Fruit fly (Drosophila melanogaster): ENCODE data around the gene CG8353.
A peak's percentile ranks its signal among the peaks of the same experiment; 100 is the strongest.

CG8353 gene

dm6 chr2L:8212666-8213270 is 1.1 kb upstream of the CG8353 start, which contains the start of the genes CG8372 and CG8360 (continued):
- peak; percentile 95 for TF ChIP-seq ash1 (GFP tag; optimal IDR thresholded peaks at IDR 0.05)
- peak; percentile 96 for TF ChIP-seq Vsx1 (GFP tag; optimal IDR thresholded peaks at IDR 0.05)
- no peak for TF ChIP-seq pita (GFP tag; optimal IDR thresholded peaks at IDR 0.05)
- TF ChIP-seq CG11696 (GFP tag; IDR thresholded peaks at IDR 0.05) = peak; percentile 96
- peak; percentile 97 for TF ChIP-seq CrebB (tag; optimal IDR thresholded peaks at IDR 0.05)
- peak; percentile 99 for TF ChIP-seq Dip3 (GFP tag; optimal IDR thresholded peaks at IDR 0.05)
- peak; percentile 98 for TF ChIP-seq disco-r (GFP tag; optimal IDR thresholded peaks at IDR 0.05)
- TF ChIP-seq CG17568 (GFP tag; optimal IDR thresholded peaks at IDR 0.05) = peak; percentile 98
- peak; percentile 98 for TF ChIP-seq CG18262 (tag; optimal IDR thresholded peaks at IDR 0.05)
- peak; percentile 97 for TF ChIP-seq CG9215 (GFP tag; IDR thresholded peaks at IDR 0.05)
- peak; percentile 97 for TF ChIP-seq CG6765 (GFP tag; optimal IDR thresholded peaks at IDR 0.05)
- TF ChIP-seq CG10267 (tag; optimal IDR thresholded peaks at IDR 0.05) = peak; percentile 100
- TF ChIP-seq D (optimal IDR thresholded peaks at IDR 0.05) = no peak
- TF ChIP-seq D (GFP tag; optimal IDR thresholded peaks at IDR 0.05) = peak; percentile 98
- TF ChIP-seq knrl (GFP tag; IDR thresholded peaks at IDR 0.05; ENCODE audit: partially characterized antibody) = peak; percentile 57; the same call in 2 of the 3 replicates
- TF ChIP-seq E2f1 (GFP tag; IDR thresholded peaks at IDR 0.05) = peak; percentile 99
- peak in 1 of 2 experiments; percentile 72 for TF ChIP-seq tll (GFP tag; optimal IDR thresholded peaks at IDR 0.05)
- TF ChIP-seq dan (GFP tag; IDR thresholded peaks at IDR 0.05) = peak; percentile 96
- peak; percentile 97 for TF ChIP-seq odd (GFP tag; optimal IDR thresholded peaks at IDR 0.05)
- TF ChIP-seq CG9932 (GFP tag; IDR thresholded peaks at IDR 0.05) = peak; percentile 99
- peak; percentile 98 for TF ChIP-seq CG43689 (GFP tag; IDR thresholded peaks at IDR 0.05)
- peak; percentile 98 for TF ChIP-seq dimm (GFP tag; IDR thresholded peaks at IDR 0.05)
- peak; percentile 99 for TF ChIP-seq gcm2 (GFP tag; optimal IDR thresholded peaks at IDR 0.05)
- TF ChIP-seq CG13624 (GFP tag; optimal IDR thresholded peaks at IDR 0.05) = peak; percentile 99
- peak; percentile 99 for TF ChIP-seq Rx (GFP tag; IDR thresholded peaks at IDR 0.05)
- peak; percentile 100 for TF ChIP-seq Rfx (GFP tag; IDR thresholded peaks at IDR 0.05)
- no peak for TF ChIP-seq Hr39 (optimal IDR thresholded peaks at IDR 0.05)
- peak; percentile 98 for TF ChIP-seq GATAe (GFP tag; conservative IDR thresholded peaks at IDR 0.05)
- peak; percentile 99 for TF ChIP-seq CG11456 (GFP tag; IDR thresholded peaks at IDR 0.05)
- peak; percentile 93 for TF ChIP-seq CG8359 (GFP tag; optimal IDR thresholded peaks at IDR 0.05; ENCODE audit: borderline replicate concordance)
- TF ChIP-seq CG2129 (GFP tag; IDR thresholded peaks at IDR 0.05; ENCODE audit: partially characterized antibody) = no peak
- TF ChIP-seq Oli (tag; optimal IDR thresholded peaks at IDR 0.05) = peak; percentile 99
- peak; percentile 100 for TF ChIP-seq zfh1 (GFP tag; IDR thresholded peaks at IDR 0.05)
- TF ChIP-seq gro (GFP tag; optimal IDR thresholded peaks at IDR 0.05) = peak; percentile 99
- TF ChIP-seq Lpt (GFP tag; optimal IDR thresholded peaks at IDR 0.05) = no peak
- peak; percentile 95 for TF ChIP-seq psq (GFP tag; optimal IDR thresholded peaks at IDR 0.05)
- peak; percentile 99 for TF ChIP-seq HmgD (GFP tag; optimal IDR thresholded peaks at IDR 0.05)
- TF ChIP-seq hth (optimal IDR thresholded peaks at IDR 0.05) = no peak
- peak; percentile 88 for TF ChIP-seq Nf-YB (GFP tag; optimal IDR thresholded peaks at IDR 0.05)
- peak; percentile 99 for TF ChIP-seq CG12236 (GFP tag; optimal IDR thresholded peaks at IDR 0.05)
- peak; percentile 98 to 99 for TF ChIP-seq bsh (GFP tag; optimal IDR thresholded peaks at IDR 0.05)
- TF ChIP-seq gce (GFP tag; IDR thresholded peaks at IDR 0.05) = peak; percentile 98
- TF ChIP-seq peb (GFP tag; IDR thresholded peaks at IDR 0.05) = peak; percentile 99
- TF ChIP-seq BEAF-32 (GFP tag; optimal IDR thresholded peaks at IDR 0.05) = peak; percentile 58
- peak; percentile 99 for TF ChIP-seq HHEX (GFP tag; optimal IDR thresholded peaks at IDR 0.05)
- TF ChIP-seq Antp (GFP tag; optimal IDR thresholded peaks at IDR 0.05) = peak; percentile 99
- no peak for TF ChIP-seq usp (GFP tag; optimal IDR thresholded peaks at IDR 0.05)
- peak; percentile 99 for TF ChIP-seq CG17359 (tag; optimal IDR thresholded peaks at IDR 0.05)
- peak; percentile 99 for TF ChIP-seq Elba2 (GFP tag; optimal IDR thresholded peaks at IDR 0.05)
- TF ChIP-seq Fer2 (tag; optimal IDR thresholded peaks at IDR 0.05) = peak; percentile 96
- TF ChIP-seq Ptx1 (GFP tag; IDR thresholded peaks at IDR 0.05) = peak; percentile 100

Data from whole organism, embryonic.